Fruit fly (Drosophila melanogaster) whole organism, wandering third instar larva: ENCODE data around the gene APC4.

Source experiments
- Abd-B ChIP-seq: fragments of >200 bp; optimal IDR thresholded peaks from 2 replicates; lab custom pipeline; 2017; ENCODE audit warnings: missing biosample characterization, missing genetic modification characterization
- CG9705 ChIP-seq: fragments of 200-800 bp; sonication (Bioruptor generic); optimal IDR thresholded peaks from 2 replicates; lab custom pipeline; 2018; ENCODE audit warnings: missing biosample characterization, mild to moderate bottlenecking, missing genetic modification characterization
- Jra ChIP-seq: sonication (Bioruptor generic); optimal IDR thresholded peaks from 2 replicates; lab custom pipeline; 2016; ENCODE audit warnings: missing biosample characterization, missing genetic modification characterization
- Mio ChIP-seq: sonication (Bioruptor generic); optimal IDR thresholded peaks from 2 replicates; lab custom pipeline; 2016; ENCODE audit warnings: missing biosample characterization, missing genetic modification characterization
- OdsH ChIP-seq: fragments of 200-800 bp; sonication (Bioruptor generic); optimal IDR thresholded peaks from 2 replicates; lab custom pipeline; 2016; ENCODE audit warnings: missing biosample characterization, mild to moderate bottlenecking, missing genetic modification characterization
- br ChIP-seq: fragments of 200-800 bp; sonication (Bioruptor generic); optimal IDR thresholded peaks from 2 replicates; lab custom pipeline; 2016; ENCODE audit warnings: missing biosample characterization, missing genetic modification characterization
- dsf ChIP-seq: sonication (Bioruptor generic); optimal IDR thresholded peaks from 2 replicates; lab custom pipeline; 2016; ENCODE audit warnings: missing biosample characterization, missing genetic modification characterization, borderline replicate concordance
- h ChIP-seq: fragments of 200-800 bp; sonication (Bioruptor generic); optimal IDR thresholded peaks from 3 replicates; lab custom pipeline; 2016; ENCODE audit warnings: missing biosample characterization, mild to moderate bottlenecking, missing genetic modification characterization
- pan ChIP-seq: fragments of >200 bp; optimal IDR thresholded peaks from 2 replicates; lab custom pipeline; 2017
- psq ChIP-seq: fragments of 200-800 bp; sonication (Bioruptor generic); optimal IDR thresholded peaks from 3 replicates; lab custom pipeline; 2017; ENCODE audit warnings: missing biosample characterization, mild to moderate bottlenecking, missing genetic modification characterization, moderate library complexity
- sage ChIP-seq: fragments of 200-800 bp; sonication (Bioruptor generic); optimal IDR thresholded peaks from 2 replicates; lab custom pipeline; 2016; ENCODE audit warnings: missing biosample characterization, mild to moderate bottlenecking, missing genetic modification characterization
- usp ChIP-seq: fragments of >200 bp; optimal IDR thresholded peaks from 2 replicates; lab custom pipeline; 2017; ENCODE audit warnings: missing biosample characterization, missing genetic modification characterization
- woc ChIP-seq: sonication (Bioruptor generic); optimal IDR thresholded peaks from 2 replicates; lab custom pipeline; 2016; ENCODE audit warnings: missing biosample characterization, mild to moderate bottlenecking, missing genetic modification characterization

dm6 chrX:9046986-9047385 is 35.7 kb upstream of the APC4 start:
- TF ChIP-seq Mio (no peak), woc (GFP tag; lab: Kevin White, UChicago) (no peak), br (GFP tag; lab: Kevin White, UChicago) (no peak), Abd-B (GFP tag; lab: Kevin White, UChicago) (no peak), OdsH (GFP tag; lab: Kevin White, UChicago) (peak; percentile 6), usp (GFP tag; lab: Kevin White, UChicago) (no peak), Jra (GFP tag; lab: Kevin White, UChicago) (no peak), sage (GFP tag; lab: Kevin White, UChicago) (no peak), CG9705 (GFP tag; lab: Kevin White, UChicago) (no peak), dsf (GFP tag; lab: Kevin White, UChicago) (no peak), h (GFP tag; lab: Kevin White, UChicago) (peak; percentile 0), pan (no peak), psq (no peak)
